Worm (Caenorhabditis elegans): Measurements from ENCODE around the gene cng-2.

DNA sequence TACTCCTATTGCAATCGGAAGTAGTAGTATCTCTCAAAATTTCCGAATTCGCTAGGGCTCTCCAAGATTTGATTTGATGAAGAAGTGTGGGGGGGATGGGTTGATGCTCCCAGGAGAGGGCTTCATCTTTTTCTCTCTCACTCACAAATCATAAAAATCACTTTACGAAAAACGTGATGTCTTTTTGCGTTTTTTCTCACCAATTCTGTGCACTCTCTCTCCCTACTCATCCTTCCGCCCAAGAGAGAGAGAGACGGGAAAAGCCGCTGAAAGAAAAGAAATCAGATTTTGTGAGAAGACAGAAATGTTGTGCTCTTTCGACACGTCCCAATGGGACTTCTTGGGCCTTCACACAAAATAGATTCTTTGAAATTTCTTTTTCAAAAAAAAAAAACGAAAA lies 16.6 kb downstream of the cng-2 start:
- TF ChIP-seq tab-1 (GFP tag; IDR thresholded peaks at IDR 0.05) (no peak), T22C8.4 (GFP tag; IDR thresholded peaks at IDR 0.05) (no peak), ztf-29 (GFP tag; IDR thresholded peaks at IDR 0.05) (no peak), flt-1 (GFP tag; IDR thresholded peaks at IDR 0.05) (no peak)
